Worm (Caenorhabditis elegans): Measurements from ENCODE around the gene egli-1.

egli-1 gene

ce11 chrII:9291632-9292031, 32.1 kb upstream of the egli-1 start, which contains the start of gene acs-7 (continued):
- TF ChIP-seq mxl-3 (GFP tag; optimal IDR thresholded peaks at IDR 0.05) (peak; percentile 59), vab-7 (GFP tag; IDR thresholded peaks at IDR 0.05) (no peak), dpl-1 (GFP tag; optimal IDR thresholded peaks at IDR 0.05) (no peak), dmd-6 (GFP tag; IDR thresholded peaks at IDR 0.05) (peak; percentile 87), nhr-42 (GFP tag; IDR thresholded peaks at IDR 0.05) (no peak), lin-29 (GFP tag; IDR thresholded peaks at IDR 0.05) (no peak), dve-1 (tag; optimal IDR thresholded peaks at IDR 0.05; ENCODE audit: insufficient read depth) (peak; percentile 95), zfp-3 (GFP tag; conservative IDR thresholded peaks at IDR 0.05) (no peak), egl-43 (GFP tag; IDR thresholded peaks at IDR 0.05) (no peak), nhr-102 (tag; optimal IDR thresholded peaks at IDR 0.05) (peak; percentile 32), gei-8 (GFP tag; optimal IDR thresholded peaks at IDR 0.05) (no peak), nhr-6 (tag; optimal IDR thresholded peaks at IDR 0.05) (no peak)

- no peak for TF ChIP-seq mes-2 (tag; optimal IDR thresholded peaks at IDR 0.05; ENCODE audit: poor library complexity, severe bottlenecking)
- no peak for TF ChIP-seq zfp-2 (tag; optimal IDR thresholded peaks at IDR 0.05)
- no peak for TF ChIP-seq tra-1 (GFP tag; IDR thresholded peaks at IDR 0.05)
- TF ChIP-seq aly-2 (tag; optimal IDR thresholded peaks at IDR 0.05), result no peak
- TF ChIP-seq nhr-11 (tag; optimal IDR thresholded peaks at IDR 0.05), result no peak
- TF ChIP-seq arid-1 (GFP tag; conservative IDR thresholded peaks at IDR 0.05), result no peak
- no peak for TF ChIP-seq skn-1 (tag; optimal IDR thresholded peaks at IDR 0.05)
- no peak for TF ChIP-seq T20F7.1 (GFP tag; optimal IDR thresholded peaks at IDR 0.05)
- no peak for TF ChIP-seq unc-39 (tag; optimal IDR thresholded peaks at IDR 0.05)
- no peak for TF ChIP-seq nhr-48 (tag; optimal IDR thresholded peaks at IDR 0.05)
- no peak for TF ChIP-seq F49E8.2 (tag; optimal IDR thresholded peaks at IDR 0.05; ENCODE audit: borderline replicate concordance)
- TF ChIP-seq cey-2 (tag; optimal IDR thresholded peaks at IDR 0.05; ENCODE audit: borderline replicate concordance, insufficient read depth), result no peak
- TF ChIP-seq unc-130 (GFP tag; optimal IDR thresholded peaks at IDR 0.05), result no peak
- TF ChIP-seq dmd-9 (GFP tag; IDR thresholded peaks at IDR 0.05), result no peak
- no peak for TF ChIP-seq daf-19 (GFP tag; conservative IDR thresholded peaks at IDR 0.05)
- TF ChIP-seq ztf-7 (tag; optimal IDR thresholded peaks at IDR 0.05), result no peak
These were observed 28.1 kb upstream of the egli-1 start, which contains the start of gene C01G6.9 for ce11 chrII:9295678-9296077. C01G6.9 (minus strand) TSS chrII:9295818.

- peak in 1 of 2 experiments; percentile 2 for TF ChIP-seq unc-62 (GFP tag; optimal IDR thresholded peaks at IDR 0.05 in 1 of 2)
- no peak for TF ChIP-seq unc-62 (tag; optimal IDR thresholded peaks at IDR 0.05)
- TF ChIP-seq Y105C5A.15 (GFP tag; IDR thresholded peaks at IDR 0.05), result no peak
These were observed 24.1 kb upstream of the egli-1 start for ce11 chrII:9299679-9300078.

DNA sequence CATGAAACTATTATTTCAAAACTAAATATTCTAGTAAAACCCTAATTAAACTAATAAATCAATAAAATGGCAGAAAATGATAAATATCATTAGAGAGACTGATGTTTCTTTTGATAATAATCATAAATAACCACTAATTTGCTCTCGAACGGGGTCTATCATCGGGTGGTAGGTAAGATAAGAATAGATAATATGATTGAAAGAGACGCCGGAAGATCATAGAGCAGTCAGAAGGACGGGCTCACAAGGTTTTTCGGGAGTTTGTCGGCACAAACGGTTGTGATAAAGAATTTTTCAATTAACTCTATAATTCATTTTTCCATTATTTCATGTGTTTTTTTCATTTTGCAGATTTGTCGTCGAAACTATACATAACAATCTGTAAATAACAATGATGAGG, 22.7 kb upstream of the egli-1 start:
- TF ChIP-seq nhr-77 (tag; optimal IDR thresholded peaks at IDR 0.05), result peak; percentile 27
- TF ChIP-seq F49E8.2 (tag; optimal IDR thresholded peaks at IDR 0.05; ENCODE audit: borderline replicate concordance), result no peak
- TF ChIP-seq php-3 (GFP tag; IDR thresholded peaks at IDR 0.05), result peak; percentile 93
- TF ChIP-seq dmd-6 (GFP tag; IDR thresholded peaks at IDR 0.05), result peak; percentile 78
- TF ChIP-seq zfp-3 (GFP tag; conservative IDR thresholded peaks at IDR 0.05), result no peak
- TF ChIP-seq lin-38 (GFP tag; IDR thresholded peaks at IDR 0.05), result no peak
- no peak for TF ChIP-seq fos-1 (tag; optimal IDR thresholded peaks at IDR 0.05)
- peak; percentile 64 for TF ChIP-seq hlh-30 (tag; optimal IDR thresholded peaks at IDR 0.05; ENCODE audit: insufficient read depth)
- no peak for TF ChIP-seq mxl-3 (GFP tag; optimal IDR thresholded peaks at IDR 0.05)
- TF ChIP-seq nhr-76 (tag; optimal IDR thresholded peaks at IDR 0.05), result no peak
- no peak for TF ChIP-seq nhr-10 (tag; optimal IDR thresholded peaks at IDR 0.05)
- TF ChIP-seq aha-1 (tag), result no peak
- TF ChIP-seq lin-15B (tag; optimal IDR thresholded peaks at IDR 0.05), result no peak
- TF ChIP-seq Y5F2A.4 (GFP tag; optimal IDR thresholded peaks at IDR 0.05), result no peak
- no peak for TF ChIP-seq hif-1 (tag; optimal IDR thresholded peaks at IDR 0.05)
- no peak for TF ChIP-seq daf-19 (GFP tag; conservative IDR thresholded peaks at IDR 0.05)
- TF ChIP-seq madf-9 (GFP tag; conservative IDR thresholded peaks at IDR 0.05), result no peak
- peak; percentile 86 for TF ChIP-seq nhr-28 (tag; optimal IDR thresholded peaks at IDR 0.05)
- peak; percentile 13 for TF ChIP-seq mep-1 (tag; optimal IDR thresholded peaks at IDR 0.05)
- no peak for TF ChIP-seq zip-11 (GFP tag; IDR thresholded peaks at IDR 0.05)
- TF ChIP-seq F37D6.2 (tag; optimal IDR thresholded peaks at IDR 0.05), result no peak
- no peak for TF ChIP-seq madf-5 (GFP tag; IDR thresholded peaks at IDR 0.05)
